Fruit fly (Drosophila melanogaster): ENCODE results near the gene IntS12.

The IntS12 gene

dm6 chr3R:26899982-26900381 lies 36.8 kb downstream of the IntS12 start (continued):
- TF ChIP-seq nerfin-2 (GFP tag; IDR thresholded peaks at IDR 0.05; ENCODE audit: partially characterized antibody) = no peak
- TF ChIP-seq HmgD (GFP tag; optimal IDR thresholded peaks at IDR 0.05) = no peak
- no peak for TF ChIP-seq crc (GFP tag; optimal IDR thresholded peaks at IDR 0.05)
- no peak for TF ChIP-seq crp (GFP tag; optimal IDR thresholded peaks at IDR 0.05)
- no peak for TF ChIP-seq sc (optimal IDR thresholded peaks at IDR 0.05)
- peak; percentile 42 for TF ChIP-seq sc (GFP tag; optimal IDR thresholded peaks at IDR 0.05)
- peak; percentile 7 for TF ChIP-seq CG18764 (GFP tag; optimal IDR thresholded peaks at IDR 0.05)
- 0 out of 2 replicates have a peak, but pooled peaks have one; percentile 24 for TF ChIP-seq Rx (GFP tag; IDR thresholded peaks at IDR 0.05)
- TF ChIP-seq ap (GFP tag; IDR thresholded peaks at IDR 0.05) = peak; percentile 33; the same call in 1 of the 2 replicates
- no peak for TF ChIP-seq Myb (GFP tag; optimal IDR thresholded peaks at IDR 0.05)
- TF ChIP-seq gcm2 (GFP tag; optimal IDR thresholded peaks at IDR 0.05) = no peak
- TF ChIP-seq slbo (GFP tag; IDR thresholded peaks at IDR 0.05) = no peak; the same call in 1 of the 2 replicates
- peak; percentile 57 for TF ChIP-seq unpg (GFP tag; optimal IDR thresholded peaks at IDR 0.05)
- TF ChIP-seq CG10321 (GFP tag; IDR thresholded peaks at IDR 0.05) = no peak
- no peak for TF ChIP-seq CG8944 (GFP tag; optimal IDR thresholded peaks at IDR 0.05)
- no peak for TF ChIP-seq GATAe (GFP tag; conservative IDR thresholded peaks at IDR 0.05)
- TF ChIP-seq CG32532 (GFP tag; IDR thresholded peaks at IDR 0.05) = no peak
- TF ChIP-seq Sry-δ (GFP tag; optimal IDR thresholded peaks at IDR 0.05) = no peak
- no peak for TF ChIP-seq Side (GFP tag; optimal IDR thresholded peaks at IDR 0.05)
- TF ChIP-seq sens-2 (GFP tag; IDR thresholded peaks at IDR 0.05) = no peak
- no peak for TF ChIP-seq mirr (GFP tag; optimal IDR thresholded peaks at IDR 0.05)
- no peak for TF ChIP-seq CG6854 (GFP tag; optimal IDR thresholded peaks at IDR 0.05)
- no peak for TF ChIP-seq pita (GFP tag; optimal IDR thresholded peaks at IDR 0.05)
- no peak for TF ChIP-seq CG13624 (GFP tag; optimal IDR thresholded peaks at IDR 0.05)
- TF ChIP-seq CG3281 (GFP tag; optimal IDR thresholded peaks at IDR 0.05) = no peak
- peak; percentile 52 for TF ChIP-seq CG2678 (tag; optimal IDR thresholded peaks at IDR 0.05)
- TF ChIP-seq CG30020 (tag; optimal IDR thresholded peaks at IDR 0.05) = no peak
- no peak for TF ChIP-seq CG2202 (tag; optimal IDR thresholded peaks at IDR 0.05)
- TF ChIP-seq Bgb (GFP tag; IDR thresholded peaks at IDR 0.05; ENCODE audit: partially characterized antibody) = no peak
- TF ChIP-seq twi (tag; optimal IDR thresholded peaks at IDR 0.05) = no peak
- TF ChIP-seq CG6791 (GFP tag; IDR thresholded peaks at IDR 0.05; ENCODE audit: partially characterized antibody) = no peak
- no peak for TF ChIP-seq Atf3 (GFP tag; optimal IDR thresholded peaks at IDR 0.05)
- no peak for TF ChIP-seq CG9797 (GFP tag; optimal IDR thresholded peaks at IDR 0.05)
- no peak for TF ChIP-seq CG5953 (GFP tag; IDR thresholded peaks at IDR 0.05)
- peak in 1 of 2 experiments; percentile 71 for TF ChIP-seq eve (GFP tag; optimal IDR thresholded peaks at IDR 0.05)
- no peak for TF ChIP-seq run (tag; optimal IDR thresholded peaks at IDR 0.05)
- TF ChIP-seq Nf-YA (GFP tag; IDR thresholded peaks at IDR 0.05) = peak; percentile 43; the same call in 1 of the 2 replicates
- TF ChIP-seq CG6683 (GFP tag; optimal IDR thresholded peaks at IDR 0.05) = no peak
- TF ChIP-seq E2f2 (GFP tag; IDR thresholded peaks at IDR 0.05) = peak; percentile 30; the same call in 1 of the 2 replicates
- TF ChIP-seq Optix (GFP tag; IDR thresholded peaks at IDR 0.05) = no peak
- no peak for TF ChIP-seq Kr (GFP tag; optimal IDR thresholded peaks at IDR 0.05)
- TF ChIP-seq Ada2b (GFP tag; IDR thresholded peaks at IDR 0.05) = peak; percentile 25; the same call in 1 of the 2 replicates
- no peak for TF ChIP-seq ash1 (GFP tag; optimal IDR thresholded peaks at IDR 0.05)
- TF ChIP-seq Hr78 (GFP tag; optimal IDR thresholded peaks at IDR 0.05) = no peak
- no peak for TF ChIP-seq CG18476 (GFP tag; optimal IDR thresholded peaks at IDR 0.05)
- no peak for TF ChIP-seq CG9876 (GFP tag; optimal IDR thresholded peaks at IDR 0.05)
- no peak for TF ChIP-seq danr (GFP tag; IDR thresholded peaks at IDR 0.05)
- peak; percentile 86 for TF ChIP-seq vvl (GFP tag; IDR thresholded peaks at IDR 0.05)
- TF ChIP-seq p53 (GFP tag; optimal IDR thresholded peaks at IDR 0.05) = no peak
- TF ChIP-seq CG3726 (GFP tag; IDR thresholded peaks at IDR 0.05) = no peak
- peak; percentile 48; the same call in 2 of the 3 replicates for TF ChIP-seq tgo (GFP tag; IDR thresholded peaks at IDR 0.05)
- TF ChIP-seq lmd (GFP tag; IDR thresholded peaks at IDR 0.05) = peak; percentile 55

Data from whole organism, embryonic.